Fruit fly (Drosophila melanogaster) S2 (cell line): Measurements from ENCODE around the gene CG9173.

ENCODE experiments used
- CG8478 ChIP-seq: fragments of >200 bp; optimal IDR thresholded peaks from 2 replicates; lab custom pipeline; 2018
- CTCF ChIP-seq, 2 experiments: fragments of >200 bp; optimal IDR thresholded peaks; 2 replicates each; lab custom pipeline; 2018

- TF ChIP-seq CTCF (optimal IDR thresholded peaks at IDR 0.05; lab: Kevin White, UChicago): no peak
- TF ChIP-seq CG8478 (lab: Kevin White, UChicago): no peak
These were observed 47.8 kb upstream of the CG9173 start for dm6 chr3L:1471037-1471436.
